Fruit fly (Drosophila melanogaster) whole organism, embryonic: Measurements from ENCODE around the gene inaE.

ENCODE experiments used
- Asciz ChIP-seq: fragments of 200-800 bp; sonication (Bioruptor generic); optimal IDR thresholded peaks from 2 replicates; lab custom pipeline; 2017; ENCODE audit warnings: missing biosample characterization, mild to moderate bottlenecking, missing genetic modification characterization, missing genetic modification reagents
- BtbVII ChIP-seq: fragments of 200-800 bp; sonication (Bioruptor generic); optimal IDR thresholded peaks from 3 replicates; lab custom pipeline; 2017; ENCODE audit warnings: missing biosample characterization, mild to moderate bottlenecking, missing genetic modification characterization
- CG10366 ChIP-seq: fragments of 200-800 bp; sonication (Bioruptor generic); IDR thresholded peaks from 2 replicates; pipeline ENCODE4 v1.3.6; 2022; ENCODE audit warnings: missing biosample characterization, missing genetic modification characterization
- CG11695 ChIP-seq: fragments of 200-800 bp; sonication (Bioruptor generic); IDR thresholded peaks from 3 replicates; pipeline ENCODE4 v1.3.6; 2022; ENCODE audit warnings: missing biosample characterization, missing genetic modification characterization
- CG11696 ChIP-seq: fragments of 200-800 bp; sonication (Bioruptor generic); IDR thresholded peaks from 2 replicates; pipeline ENCODE4 v1.3.6; 2022; ENCODE audit warnings: missing biosample characterization, missing genetic modification characterization
- CG12104 ChIP-seq: fragments of 200-800 bp; sonication (Bioruptor generic); optimal IDR thresholded peaks from 3 replicates; lab custom pipeline; 2016; ENCODE audit warnings: missing biosample characterization, missing genetic modification characterization
- CG12299 ChIP-seq: fragments of 200-800 bp; sonication (Bioruptor generic); optimal IDR thresholded peaks from 2 replicates; lab custom pipeline; 2018; ENCODE audit warnings: missing biosample characterization, mild to moderate bottlenecking, missing genetic modification characterization
- CG12744 ChIP-seq: fragments of 200-800 bp; sonication (Bioruptor generic); optimal IDR thresholded peaks from 2 replicates; lab custom pipeline; 2016; ENCODE audit warnings: missing biosample characterization, missing genetic modification characterization
- CG12769 ChIP-seq: fragments of 200-800 bp; sonication (Bioruptor generic); optimal IDR thresholded peaks from 2 replicates; lab custom pipeline; 2019; ENCODE audit warnings: missing biosample characterization, mild to moderate bottlenecking, missing genetic modification characterization, moderate library complexity
- CG13287 ChIP-seq: fragments of 200-800 bp; sonication (Bioruptor generic); IDR thresholded peaks from 2 replicates; pipeline ENCODE4 v1.3.6; 2022; ENCODE audit warnings: missing biosample characterization, missing genetic modification characterization; ENCODE audit not compliant: partially characterized antibody
- CG17361 ChIP-seq: fragments of 200-800 bp; sonication (Bioruptor generic); IDR thresholded peaks from 3 replicates; pipeline ENCODE4 v1.3.6; 2022; ENCODE audit warnings: missing biosample characterization, missing genetic modification characterization
- CG18262 ChIP-seq: fragments of 200-800 bp; optimal IDR thresholded peaks from 3 replicates; lab custom pipeline; 2019; ENCODE audit warnings: missing biosample characterization, mild to moderate bottlenecking, missing genetic modification characterization, moderate library complexity
- CG18619 ChIP-seq: fragments of 200-800 bp; sonication (Bioruptor generic); optimal IDR thresholded peaks from 3 replicates; lab custom pipeline; 2017; ENCODE audit warnings: missing biosample characterization, mild to moderate bottlenecking, missing genetic modification characterization
- CG2199 ChIP-seq: fragments of 200-800 bp; sonication (Bioruptor generic); IDR thresholded peaks from 3 replicates; pipeline ENCODE4 v1.3.6; 2022; ENCODE audit warnings: missing biosample characterization, missing genetic modification characterization
- CG31365 ChIP-seq: fragments of 200-800 bp; sonication (Bioruptor generic); optimal IDR thresholded peaks from 2 replicates; lab custom pipeline; 2018; ENCODE audit warnings: missing biosample characterization, mild to moderate bottlenecking, missing genetic modification characterization
- CG3838 ChIP-seq: fragments of 200-800 bp; sonication (Bioruptor generic); optimal IDR thresholded peaks from 3 replicates; lab custom pipeline; 2016; ENCODE audit warnings: missing biosample characterization, missing genetic modification characterization
- CG4360 ChIP-seq: fragments of 200-800 bp; sonication (Bioruptor generic); IDR thresholded peaks from 2 replicates; pipeline ENCODE4 v1.3.6; 2022; ENCODE audit warnings: missing biosample characterization, missing genetic modification characterization
- CG8281 ChIP-seq: fragments of 200-800 bp; sonication (Bioruptor generic); optimal IDR thresholded peaks from 2 replicates; lab custom pipeline; 2018; ENCODE audit warnings: missing biosample characterization, mild to moderate bottlenecking, missing genetic modification characterization, moderate library complexity
- CG8388 ChIP-seq: fragments of 200-800 bp; sonication (Bioruptor generic); optimal IDR thresholded peaks from 2 replicates; lab custom pipeline; 2019; ENCODE audit warnings: missing biosample characterization, mild to moderate bottlenecking, missing genetic modification characterization, moderate library complexity
- CG9797 ChIP-seq: fragments of 200-800 bp; sonication (Bioruptor generic); optimal IDR thresholded peaks from 3 replicates; lab custom pipeline; 2018; ENCODE audit warnings: missing biosample characterization, mild to moderate bottlenecking, missing genetic modification characterization
- CG9817 ChIP-seq: fragments of 200-800 bp; sonication (Bioruptor generic); optimal IDR thresholded peaks from 2 replicates; lab custom pipeline; 2018; ENCODE audit warnings: missing biosample characterization, mild to moderate bottlenecking, missing genetic modification characterization, moderate library complexity
- Chrac-16 ChIP-seq: fragments of 200-800 bp; sonication (Bioruptor generic); optimal IDR thresholded peaks from 3 replicates; lab custom pipeline; 2016; ENCODE audit warnings: missing biosample characterization, missing genetic modification characterization
- Dip3 ChIP-seq: fragments of 200-800 bp; sonication (Bioruptor generic); optimal IDR thresholded peaks from 3 replicates; lab custom pipeline; 2016; ENCODE audit warnings: missing biosample characterization, missing genetic modification characterization
- E2f2 ChIP-seq: fragments of 200-800 bp; sonication (Bioruptor generic); IDR thresholded peaks from 2 replicates; pipeline ENCODE4 v1.3.6; 2022; ENCODE audit warnings: missing biosample characterization, missing genetic modification characterization
- Hmr ChIP-seq: fragments of 200-800 bp; sonication (Bioruptor generic); optimal IDR thresholded peaks from 3 replicates; lab custom pipeline; 2017; ENCODE audit warnings: mild to moderate bottlenecking, missing biosample characterization, missing genetic modification reagents, missing genetic modification characterization
- Nf-YA ChIP-seq: fragments of 200-800 bp; sonication (Bioruptor generic); IDR thresholded peaks from 2 replicates; pipeline ENCODE4 v1.3.6; 2022; ENCODE audit warnings: missing biosample characterization, missing genetic modification characterization
- Sry-δ ChIP-seq: fragments of 200-800 bp; sonication (Bioruptor generic); optimal IDR thresholded peaks from 2 replicates; lab custom pipeline; 2016; ENCODE audit warnings: missing biosample characterization, missing genetic modification characterization
- ara ChIP-seq: fragments of 200-800 bp; sonication (Bioruptor generic); IDR thresholded peaks from 2 replicates; pipeline ENCODE4 v1.3.6; 2022; ENCODE audit warnings: missing biosample characterization, missing genetic modification characterization
- ase ChIP-seq: fragments of 200-800 bp; sonication (Bioruptor generic); IDR thresholded peaks from 3 replicates; pipeline ENCODE4 v1.3.6; 2022; ENCODE audit warnings: missing biosample characterization, missing genetic modification characterization
- cato ChIP-seq: fragments of 200-800 bp; sonication (Bioruptor generic); optimal IDR thresholded peaks from 2 replicates; lab custom pipeline; 2016; ENCODE audit warnings: missing biosample characterization, missing genetic modification characterization, borderline replicate concordance
- caup ChIP-seq: fragments of 200-800 bp; sonication (Bioruptor generic); optimal IDR thresholded peaks from 3 replicates; lab custom pipeline; 2017; ENCODE audit warnings: missing biosample characterization, mild to moderate bottlenecking, missing genetic modification characterization, moderate library complexity; ENCODE audit not compliant: severe bottlenecking
- dpn ChIP-seq, 2 experiments: fragments of 200-800 bp; sonication (Bioruptor generic); optimal IDR thresholded peaks; 3 replicates each; lab custom pipeline; 2016; ENCODE audit warnings: missing biosample characterization in 2 of 2, missing genetic modification characterization in 2 of 2
- fd64A ChIP-seq: fragments of 200-800 bp; sonication (Bioruptor generic); optimal IDR thresholded peaks from 3 replicates; lab custom pipeline; 2018; ENCODE audit warnings: missing biosample characterization, mild to moderate bottlenecking, missing genetic modification characterization
- ftz-f1 ChIP-seq: fragments of 200-800 bp; sonication (Bioruptor generic); optimal IDR thresholded peaks from 2 replicates; lab custom pipeline; 2016; ENCODE audit warnings: missing biosample characterization, missing genetic modification characterization
- gem ChIP-seq: fragments of 200-800 bp; sonication (Bioruptor generic); optimal IDR thresholded peaks from 2 replicates; lab custom pipeline; 2019; ENCODE audit warnings: missing biosample characterization, mild to moderate bottlenecking, missing genetic modification characterization, moderate library complexity
- her ChIP-seq: fragments of 200-800 bp; sonication (Bioruptor generic); optimal IDR thresholded peaks from 2 replicates; lab custom pipeline; 2016; ENCODE audit warnings: missing biosample characterization, missing genetic modification characterization
- hkb ChIP-seq, 2 experiments: fragments of 200-800 bp in 1 of 2; fragments of >200 bp in 1 of 2; sonication (Bioruptor generic) in 1 of 2; IDR thresholded peaks in 1 of 2; optimal IDR thresholded peaks in 1 of 2; 2 replicates each; pipeline versions ENCODE4 v1.3.6 to Lab custom; 2017 to 2022; ENCODE audit warnings: missing biosample characterization in 1 of 2, missing genetic modification characterization in 1 of 2
- ind ChIP-seq: fragments of 200-800 bp; sonication (Bioruptor generic); optimal IDR thresholded peaks from 3 replicates; lab custom pipeline; 2016; ENCODE audit warnings: missing biosample characterization, missing genetic modification characterization
- jigr1 ChIP-seq: fragments of 200-800 bp; sonication (Bioruptor generic); IDR thresholded peaks from 3 replicates; pipeline ENCODE4 v1.3.6; 2022; ENCODE audit warnings: missing biosample characterization, missing genetic modification characterization
- kni ChIP-seq: fragments of 200-800 bp; sonication (Bioruptor generic); optimal IDR thresholded peaks from 3 replicates; lab custom pipeline; 2017; ENCODE audit warnings: mild to moderate bottlenecking, missing biosample characterization, missing genetic modification reagents, missing genetic modification characterization
- lab ChIP-seq: fragments of 200-800 bp; sonication (Bioruptor generic); optimal IDR thresholded peaks from 3 replicates; lab custom pipeline; 2017; ENCODE audit warnings: missing biosample characterization, missing genetic modification characterization, mild to moderate bottlenecking, moderate library complexity, missing genetic modification reagents
- mld ChIP-seq: fragments of 200-800 bp; sonication (Bioruptor generic); IDR thresholded peaks from 3 replicates; pipeline ENCODE4 v1.3.6; 2022; ENCODE audit warnings: missing biosample characterization, missing genetic modification characterization; ENCODE audit not compliant: partially characterized antibody
- nerfin-2 ChIP-seq: fragments of 200-800 bp; sonication (Bioruptor generic); IDR thresholded peaks from 2 replicates; pipeline ENCODE4 v1.3.6; 2022; ENCODE audit warnings: missing biosample characterization, missing genetic modification characterization; ENCODE audit not compliant: partially characterized antibody
- peb ChIP-seq: fragments of 200-800 bp; sonication (Bioruptor generic); IDR thresholded peaks from 2 replicates; pipeline ENCODE4 v1.3.6; 2022; ENCODE audit warnings: missing biosample characterization, missing genetic modification characterization
- pho ChIP-seq: fragments of 200-800 bp; sonication (Bioruptor generic); optimal IDR thresholded peaks from 2 replicates; lab custom pipeline; 2016; ENCODE audit warnings: missing biosample characterization, missing genetic modification characterization
- psq ChIP-seq: fragments of 200-800 bp; sonication (Bioruptor generic); optimal IDR thresholded peaks from 2 replicates; lab custom pipeline; 2017; ENCODE audit warnings: missing biosample characterization, missing genetic modification characterization
- rib ChIP-seq: fragments of 200-800 bp; sonication (Bioruptor generic); IDR thresholded peaks from 2 replicates; pipeline ENCODE4 v1.3.6; 2022; ENCODE audit warnings: missing biosample characterization, missing genetic modification characterization
- slbo ChIP-seq: fragments of 200-800 bp; sonication (Bioruptor generic); IDR thresholded peaks from 2 replicates; pipeline ENCODE4 v1.3.6; 2022; ENCODE audit warnings: missing biosample characterization, missing genetic modification characterization
- sug ChIP-seq: fragments of 200-800 bp; optimal IDR thresholded peaks from 2 replicates; lab custom pipeline; 2019; ENCODE audit warnings: missing biosample characterization, mild to moderate bottlenecking, missing genetic modification characterization, moderate library complexity
- unpg ChIP-seq: fragments of 200-800 bp; sonication (Bioruptor generic); optimal IDR thresholded peaks from 3 replicates; lab custom pipeline; 2018; ENCODE audit warnings: missing biosample characterization, mild to moderate bottlenecking, missing genetic modification characterization, moderate library complexity

The inaE gene

DNA sequence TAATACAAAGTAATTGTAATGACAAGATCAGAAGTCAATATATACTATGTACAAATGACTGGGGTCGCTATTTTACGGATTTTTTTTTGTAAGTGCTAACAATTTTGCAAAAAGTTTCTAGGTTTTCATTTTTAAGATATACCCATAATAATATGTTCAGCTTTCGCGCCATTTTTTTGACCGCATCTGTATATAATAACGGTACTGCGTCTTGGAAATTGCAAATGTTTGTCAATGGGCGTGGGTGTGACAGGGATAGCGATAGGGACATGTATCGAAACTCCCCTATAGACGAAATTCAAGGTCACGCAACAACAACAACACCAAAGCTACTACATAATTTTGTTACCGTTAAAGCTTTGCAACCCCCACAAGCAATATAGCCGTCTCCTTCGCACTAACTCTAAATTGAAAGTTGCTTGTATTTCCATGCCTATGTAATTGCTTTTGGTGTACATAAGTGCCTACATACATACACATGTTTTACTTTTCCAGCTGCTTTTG lies 30.9 kb upstream of the inaE start (continued):
- no peak for TF ChIP-seq Sry-δ (GFP tag; lab: Kevin White, UChicago)
- TF ChIP-seq CG11695: 0 out of 3 replicates have a peak, but pooled peaks have one; percentile 12
- no peak for TF ChIP-seq hkb (optimal IDR thresholded peaks at IDR 0.05; lab: Kevin White, UChicago)
- 0 out of 2 replicates have a peak, but pooled peaks have one; percentile 11 for TF ChIP-seq hkb (GFP tag; IDR thresholded peaks at IDR 0.05; lab: Robert Waterston, UW)
- TF ChIP-seq her (GFP tag; lab: Kevin White, UChicago): no peak
- peak; percentile 50 for TF ChIP-seq ftz-f1 (GFP tag; lab: Kevin White, UChicago)
- no peak for TF ChIP-seq jigr1 (GFP tag; lab: Robert Waterston, UW)
- no peak for TF ChIP-seq sug (tag; lab: Kevin White, UChicago)
- TF ChIP-seq slbo (GFP tag; lab: Robert Waterston, UW): no peak
- TF ChIP-seq dpn (GFP tag; optimal IDR thresholded peaks at IDR 0.05; lab: Kevin White, UChicago): no peak
- no peak for TF ChIP-seq CG12104
- no peak for TF ChIP-seq CG12769 (tag; lab: Kevin White, UChicago)
- TF ChIP-seq nerfin-2 (GFP tag; lab: Robert Waterston, UW): no peak
- TF ChIP-seq Chrac-16 (GFP tag; lab: Kevin White, UChicago): no peak
- no peak for TF ChIP-seq CG2199 (GFP tag; lab: Robert Waterston, UW)
- no peak for TF ChIP-seq CG12744 (GFP tag; lab: Kevin White, UChicago)
- no peak for TF ChIP-seq rib (GFP tag; lab: Robert Waterston, UW)
- no peak for TF ChIP-seq psq (GFP tag; lab: Kevin White, UChicago)
- TF ChIP-seq peb: no peak
- no peak for TF ChIP-seq CG31365 (tag; lab: Kevin White, UChicago)
- no peak for TF ChIP-seq CG13287 (GFP tag; lab: Robert Waterston, UW)
- TF ChIP-seq BtbVII (GFP tag; lab: Kevin White, UChicago): peak; percentile 32
- no peak for TF ChIP-seq Asciz (GFP tag; lab: Kevin White, UChicago)
- peak; percentile 2 for TF ChIP-seq gem (tag; lab: Kevin White, UChicago)
- TF ChIP-seq CG11696 (GFP tag; lab: Robert Waterston, UW): peak; percentile 55; the same call in 1 of the 2 replicates
- no peak for TF ChIP-seq CG12299 (tag; lab: Kevin White, UChicago)
- TF ChIP-seq kni (GFP tag; lab: Kevin White, UChicago): no peak
- TF ChIP-seq CG4360 (GFP tag; lab: Robert Waterston, UW): peak; percentile 81
- no peak for TF ChIP-seq CG17361 (GFP tag; lab: Robert Waterston, UW)
- TF ChIP-seq mld (GFP tag; lab: Robert Waterston, UW): no peak
- TF ChIP-seq caup: no peak
- peak; percentile 15 for TF ChIP-seq lab (GFP tag; lab: Kevin White, UChicago)
- peak; percentile 6 for TF ChIP-seq CG18619 (GFP tag; lab: Kevin White, UChicago)
- no peak for TF ChIP-seq cato (GFP tag; lab: Kevin White, UChicago)
- no peak for TF ChIP-seq fd64A (GFP tag; lab: Kevin White, UChicago)
- no peak for TF ChIP-seq Nf-YA (GFP tag; lab: Robert Waterston, UW)
- no peak for TF ChIP-seq ase (GFP tag; lab: Robert Waterston, UW)
- no peak for TF ChIP-seq pho
- TF ChIP-seq CG18262: no peak
- no peak for TF ChIP-seq CG10366 (GFP tag; lab: Robert Waterston, UW)
- no peak for TF ChIP-seq CG8388
- no peak for TF ChIP-seq E2f2
- no peak for TF ChIP-seq unpg (GFP tag; lab: Kevin White, UChicago)
- TF ChIP-seq Dip3: no peak
- no peak for TF ChIP-seq CG9817
- TF ChIP-seq Hmr (GFP tag; lab: Kevin White, UChicago): peak; percentile 22
- no peak for TF ChIP-seq CG3838
- no peak for TF ChIP-seq ind (GFP tag; lab: Kevin White, UChicago)
- no peak for TF ChIP-seq ara (GFP tag; lab: Robert Waterston, UW)
- no peak for TF ChIP-seq CG8281 (tag; lab: Kevin White, UChicago)
- no peak for TF ChIP-seq CG9797
